Fruit fly (Drosophila melanogaster): Measurements from ENCODE around the gene CG34302.
A peak's percentile ranks its signal among the peaks of the same experiment; 100 is the strongest.

CG34302 gene

dm6 chr3R:9777941-9778360, 45.7 kb downstream of the CG34302 start, which contains the start of gene RpS29 (continued):
- peak; percentile 78 for TF ChIP-seq nom (GFP tag; optimal IDR thresholded peaks at IDR 0.05)
- TF ChIP-seq Deaf1 (tag; optimal IDR thresholded peaks at IDR 0.05), result peak; percentile 43
- peak; percentile 67 for TF ChIP-seq CG16779 (GFP tag; IDR thresholded peaks at IDR 0.05)
- peak; percentile 72 for TF ChIP-seq Camta (GFP tag; optimal IDR thresholded peaks at IDR 0.05)
- peak; percentile 83 for TF ChIP-seq emc (GFP tag; optimal IDR thresholded peaks at IDR 0.05)
- TF ChIP-seq D (optimal IDR thresholded peaks at IDR 0.05), result no peak
- peak; percentile 60 for TF ChIP-seq D (GFP tag; optimal IDR thresholded peaks at IDR 0.05)
- peak; percentile 90 for TF ChIP-seq vvl (GFP tag; IDR thresholded peaks at IDR 0.05)
- TF ChIP-seq oc (tag; optimal IDR thresholded peaks at IDR 0.05), result peak; percentile 63
- no peak for TF ChIP-seq hkb (optimal IDR thresholded peaks at IDR 0.05)
- peak; percentile 52 for TF ChIP-seq hkb (GFP tag; IDR thresholded peaks at IDR 0.05)
- TF ChIP-seq CG4730 (GFP tag; IDR thresholded peaks at IDR 0.05), result peak; percentile 46; the same call in 1 of the 2 replicates
- TF ChIP-seq HLH3B (GFP tag; IDR thresholded peaks at IDR 0.05), result peak; percentile 73
- peak; percentile 68 for TF ChIP-seq CG17361 (GFP tag; IDR thresholded peaks at IDR 0.05)
- TF ChIP-seq CG3281 (GFP tag; optimal IDR thresholded peaks at IDR 0.05), result peak; percentile 85
- TF ChIP-seq CG7987 (GFP tag; optimal IDR thresholded peaks at IDR 0.05), result peak; percentile 90
- TF ChIP-seq Hr3 (GFP tag; optimal IDR thresholded peaks at IDR 0.05), result peak; percentile 50
- TF ChIP-seq Gug (GFP tag; IDR thresholded peaks at IDR 0.05), result peak; percentile 87
- TF ChIP-seq Vsx1 (GFP tag; optimal IDR thresholded peaks at IDR 0.05), result peak; percentile 72
- peak; percentile 68 for TF ChIP-seq ranshi (GFP tag; IDR thresholded peaks at IDR 0.05)
- TF ChIP-seq pum (GFP tag; optimal IDR thresholded peaks at IDR 0.05), result peak; percentile 81
- peak; percentile 64 for TF ChIP-seq salm (tag; optimal IDR thresholded peaks at IDR 0.05)
- peak; percentile 73 for TF ChIP-seq CG8290 (GFP tag; optimal IDR thresholded peaks at IDR 0.05)
- peak; percentile 31 to 95 for TF ChIP-seq CG8290 (tag; optimal IDR thresholded peaks at IDR 0.05)
- TF ChIP-seq kay (GFP tag; optimal IDR thresholded peaks at IDR 0.05), result peak; percentile 32
- peak; percentile 89 for TF ChIP-seq her (GFP tag; optimal IDR thresholded peaks at IDR 0.05)
- peak; percentile 74 for TF ChIP-seq CG32772 (GFP tag; IDR thresholded peaks at IDR 0.05)
- peak; percentile 60 for TF ChIP-seq CG14050 (GFP tag; IDR thresholded peaks at IDR 0.05)
- TF ChIP-seq vnd (GFP tag; IDR thresholded peaks at IDR 0.05; ENCODE audit: partially characterized antibody), result peak; percentile 84
- peak; percentile 60 for TF ChIP-seq Blimp-1 (GFP tag; optimal IDR thresholded peaks at IDR 0.05)
- peak; percentile 52 for TF ChIP-seq CG4820 (GFP tag; optimal IDR thresholded peaks at IDR 0.05)
- TF ChIP-seq Sry-β (GFP tag; optimal IDR thresholded peaks at IDR 0.05), result peak; percentile 53
- TF ChIP-seq CG10565 (GFP tag; optimal IDR thresholded peaks at IDR 0.05), result no peak
- peak; percentile 92 for TF ChIP-seq caup (GFP tag; optimal IDR thresholded peaks at IDR 0.05; ENCODE audit: severe bottlenecking)
- TF ChIP-seq B-H2 (GFP tag; optimal IDR thresholded peaks at IDR 0.05), result peak; percentile 95
- peak; percentile 61 for TF ChIP-seq gem (tag; optimal IDR thresholded peaks at IDR 0.05)
- peak; percentile 71 for TF ChIP-seq repo (GFP tag; optimal IDR thresholded peaks at IDR 0.05)
- no peak for TF ChIP-seq CG1832 (GFP tag; optimal IDR thresholded peaks at IDR 0.05)
- peak; percentile 38 for TF ChIP-seq tap (tag; optimal IDR thresholded peaks at IDR 0.05)
- peak; percentile 61 for TF ChIP-seq grn (GFP tag; optimal IDR thresholded peaks at IDR 0.05)
- TF ChIP-seq shn (GFP tag; optimal IDR thresholded peaks at IDR 0.05), result peak; percentile 88
- TF ChIP-seq Fer1 (GFP tag; optimal IDR thresholded peaks at IDR 0.05), result peak; percentile 89
- peak; percentile 81 for TF ChIP-seq CG15601 (tag; optimal IDR thresholded peaks at IDR 0.05)
- TF ChIP-seq lbe (GFP tag; optimal IDR thresholded peaks at IDR 0.05), result peak; percentile 58
- TF ChIP-seq ken (GFP tag; IDR thresholded peaks at IDR 0.05), result peak; percentile 92
- peak; percentile 58 for TF ChIP-seq CG15696 (tag; optimal IDR thresholded peaks at IDR 0.05)
- TF ChIP-seq Sox102F (GFP tag; optimal IDR thresholded peaks at IDR 0.05), result peak; percentile 14
- TF ChIP-seq CG7745 (tag; optimal IDR thresholded peaks at IDR 0.05), result peak; percentile 1
- TF ChIP-seq CG32767 (GFP tag; IDR thresholded peaks at IDR 0.05), result peak; percentile 57; the same call in 1 of the 2 replicates
- TF ChIP-seq CG31365 (tag; optimal IDR thresholded peaks at IDR 0.05), result peak; percentile 51
- TF ChIP-seq CG2875 (GFP tag; optimal IDR thresholded peaks at IDR 0.05), result peak; percentile 43

All from whole organism, embryonic.